Fruit fly (Drosophila melanogaster): ENCODE measurements around the gene ssp6.

ssp6 gene

DNA sequence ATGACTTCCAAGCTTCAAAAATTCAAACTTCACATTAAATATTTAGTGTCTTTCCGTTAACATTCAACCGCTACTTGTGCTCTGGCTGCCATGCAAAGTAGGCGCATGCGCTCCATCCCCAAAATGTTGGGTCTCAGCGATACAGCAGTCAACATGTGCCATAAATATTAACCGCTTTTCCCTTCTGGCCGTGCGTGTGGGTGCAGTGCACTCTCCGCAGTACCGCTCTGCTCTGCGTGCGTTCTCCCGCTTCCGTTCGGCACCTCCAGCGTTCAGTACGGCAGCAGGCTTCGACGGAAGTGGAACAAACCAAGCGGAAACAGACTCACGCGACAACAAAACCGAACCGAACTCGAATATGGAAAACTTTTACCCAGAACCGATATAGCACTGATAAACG is at the start of gene ssp6:
TSS of gene ssp6 (plus strand) at position 294 of the 400 bp plus-strand sequence.
- TF ChIP-seq CG11617 (GFP tag; optimal IDR thresholded peaks at IDR 0.05): no peak
- TF ChIP-seq CG12768 (GFP tag; optimal IDR thresholded peaks at IDR 0.05): no peak
- no peak for TF ChIP-seq Hr96 (GFP tag; optimal IDR thresholded peaks at IDR 0.05)
- no peak for TF ChIP-seq CG33017 (tag; optimal IDR thresholded peaks at IDR 0.05)
- no peak for TF ChIP-seq CG14711 (tag; optimal IDR thresholded peaks at IDR 0.05)
- TF ChIP-seq cic (GFP tag; optimal IDR thresholded peaks at IDR 0.05): no peak
- TF ChIP-seq kay (GFP tag; ENCODE audit: borderline replicate concordance): no peak
- no peak for TF ChIP-seq cnc (optimal IDR thresholded peaks at IDR 0.05)
- TF ChIP-seq ovo (GFP tag; optimal IDR thresholded peaks at IDR 0.05): no peak
- no peak for TF ChIP-seq Crg-1 (GFP tag; optimal IDR thresholded peaks at IDR 0.05)
- no peak for TF ChIP-seq CG5204 (GFP tag; optimal IDR thresholded peaks at IDR 0.05)
- no peak for TF ChIP-seq bab1 (GFP tag; optimal IDR thresholded peaks at IDR 0.05)
- no peak for TF ChIP-seq Clk (GFP tag; optimal IDR thresholded peaks at IDR 0.05)
- no peak for TF ChIP-seq toe (GFP tag; optimal IDR thresholded peaks at IDR 0.05)
- no peak for TF ChIP-seq CG1620 (GFP tag; optimal IDR thresholded peaks at IDR 0.05)
- TF ChIP-seq pad (GFP tag; optimal IDR thresholded peaks at IDR 0.05): no peak
- no peak for TF ChIP-seq CG7101 (tag; optimal IDR thresholded peaks at IDR 0.05)

DNA sequence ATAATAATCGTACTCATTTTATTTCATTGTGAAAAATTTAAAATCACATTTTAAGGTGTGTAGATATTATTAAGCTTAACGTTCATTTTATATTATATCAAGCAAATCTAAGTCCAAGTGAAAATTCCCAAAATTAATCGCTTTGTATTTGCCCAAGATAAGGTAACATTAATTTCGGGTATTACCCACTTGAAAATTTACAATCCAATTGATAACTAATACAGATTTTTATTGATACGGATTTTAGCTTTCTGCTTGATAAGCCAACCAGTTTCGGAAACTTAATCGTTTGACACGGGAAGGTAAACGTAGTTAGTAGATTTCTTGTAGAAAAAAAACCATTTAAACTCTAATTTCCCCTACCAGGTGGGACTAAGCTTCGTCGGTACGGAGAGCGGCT is 43.5 kb upstream of the ssp6 start:
- TF ChIP-seq cnc (optimal IDR thresholded peaks at IDR 0.05) (no peak), CG1620 (GFP tag; optimal IDR thresholded peaks at IDR 0.05) (no peak), kay (GFP tag; ENCODE audit: borderline replicate concordance) (peak; percentile 25)

DNA sequence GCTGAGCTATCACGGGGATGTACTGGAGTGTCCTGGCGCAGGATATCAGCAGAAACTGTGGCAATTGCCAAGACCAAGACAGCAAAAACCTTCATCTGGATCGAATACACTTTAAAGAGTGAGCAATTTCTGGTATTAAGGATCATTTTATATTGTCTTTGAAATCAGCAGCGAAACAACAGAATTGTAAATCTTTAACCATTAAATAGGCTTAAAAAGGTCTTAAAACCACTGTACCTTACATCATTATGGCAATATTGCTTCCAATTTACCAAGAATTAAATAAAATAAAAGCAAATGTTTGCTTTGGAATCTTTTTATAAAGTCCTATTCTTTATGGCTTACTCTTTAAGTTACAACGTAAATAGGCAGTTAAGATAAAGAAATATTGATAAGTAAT is 42.0 kb upstream of the ssp6 start, which contains the start of gene CG10477:
TSS of gene CG10477 (minus strand) at position 101 of the 400 bp plus-strand sequence.
- no peak for TF ChIP-seq CG33017 (tag; optimal IDR thresholded peaks at IDR 0.05)

DNA sequence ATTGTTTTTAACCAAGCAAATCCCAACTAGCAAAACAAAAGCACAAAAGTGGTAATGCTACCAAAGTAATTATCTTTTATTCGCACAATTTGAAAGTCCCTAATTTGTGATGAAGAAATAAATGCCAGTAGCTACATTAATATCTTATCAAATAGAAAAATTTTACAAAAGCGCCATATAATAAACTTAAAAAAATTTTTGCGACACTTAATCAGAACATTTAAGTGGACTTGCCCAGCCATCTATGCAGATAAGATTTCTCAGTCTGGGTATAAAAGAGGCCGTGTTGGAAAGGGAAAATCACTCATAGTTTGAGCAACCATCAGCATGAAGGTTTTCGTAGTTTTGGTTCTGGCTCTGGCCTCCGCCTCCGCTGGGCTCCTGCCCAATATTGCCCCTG is 41.6 kb upstream of the ssp6 start, which contains the start of gene yip7:
TSS of gene yip7 (plus strand) at position 301 of the 400 bp plus-strand sequence.
- TF ChIP-seq Hr96 (GFP tag; optimal IDR thresholded peaks at IDR 0.05) (no peak), CG11617 (GFP tag; optimal IDR thresholded peaks at IDR 0.05) (no peak), CG33017 (tag; optimal IDR thresholded peaks at IDR 0.05) (no peak), pad (GFP tag; optimal IDR thresholded peaks at IDR 0.05) (no peak), Clk (GFP tag; optimal IDR thresholded peaks at IDR 0.05) (no peak), CG1620 (GFP tag; optimal IDR thresholded peaks at IDR 0.05) (no peak), bab1 (GFP tag; optimal IDR thresholded peaks at IDR 0.05) (no peak), cic (GFP tag; optimal IDR thresholded peaks at IDR 0.05) (no peak), CG14711 (tag; optimal IDR thresholded peaks at IDR 0.05) (no peak), CG7045 (GFP tag; optimal IDR thresholded peaks at IDR 0.05) (no peak), ovo (GFP tag; optimal IDR thresholded peaks at IDR 0.05) (no peak), Mnt (GFP tag; optimal IDR thresholded peaks at IDR 0.05) (no peak), Crg-1 (GFP tag; optimal IDR thresholded peaks at IDR 0.05) (no peak), CG5204 (GFP tag; optimal IDR thresholded peaks at IDR 0.05) (no peak), kay (GFP tag; ENCODE audit: borderline replicate concordance) (no peak), CG7101 (tag; optimal IDR thresholded peaks at IDR 0.05) (no peak), tj (GFP tag; optimal IDR thresholded peaks at IDR 0.05) (no peak)

DNA sequence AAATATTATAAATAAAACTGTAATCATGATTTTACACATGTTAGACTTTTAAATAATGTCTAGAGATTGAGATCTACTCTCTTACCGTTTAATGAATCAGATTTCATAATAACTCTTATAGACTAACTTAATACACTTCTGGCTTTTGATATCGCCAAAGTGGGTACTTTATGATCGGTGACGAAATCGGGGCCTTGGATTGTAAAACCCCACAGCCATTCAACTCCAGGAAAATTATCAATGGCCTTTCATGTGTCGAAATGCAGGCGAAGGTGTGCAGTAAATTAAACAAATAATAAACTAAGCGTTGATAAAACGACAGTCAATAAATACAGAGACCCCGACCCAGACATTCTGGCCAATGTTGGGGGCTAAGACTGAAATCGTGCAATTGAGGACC is 40.4 kb upstream of the ssp6 start:
- no peak for TF ChIP-seq Clk (GFP tag; optimal IDR thresholded peaks at IDR 0.05)
- no peak for TF ChIP-seq toe (GFP tag; optimal IDR thresholded peaks at IDR 0.05)
- TF ChIP-seq tj (GFP tag; optimal IDR thresholded peaks at IDR 0.05): no peak
- no peak for TF ChIP-seq CG7101 (tag; optimal IDR thresholded peaks at IDR 0.05)
- peak; percentile 75 for TF ChIP-seq kay (GFP tag; ENCODE audit: borderline replicate concordance)
- no peak for TF ChIP-seq CG1620 (GFP tag; optimal IDR thresholded peaks at IDR 0.05)
- TF ChIP-seq CG33017 (tag; optimal IDR thresholded peaks at IDR 0.05): no peak
- no peak for TF ChIP-seq CG12768 (GFP tag; optimal IDR thresholded peaks at IDR 0.05)
- TF ChIP-seq Mnt (GFP tag; optimal IDR thresholded peaks at IDR 0.05): no peak
- no peak for TF ChIP-seq CG5204 (GFP tag; optimal IDR thresholded peaks at IDR 0.05)
- peak; percentile 26 for TF ChIP-seq cic (GFP tag; optimal IDR thresholded peaks at IDR 0.05)
- TF ChIP-seq pad (GFP tag; optimal IDR thresholded peaks at IDR 0.05): no peak
- no peak for TF ChIP-seq Crg-1 (GFP tag; optimal IDR thresholded peaks at IDR 0.05)
- TF ChIP-seq Hr96 (GFP tag; optimal IDR thresholded peaks at IDR 0.05): peak; percentile 21
- TF ChIP-seq cnc (optimal IDR thresholded peaks at IDR 0.05): no peak
- TF ChIP-seq ovo (GFP tag; optimal IDR thresholded peaks at IDR 0.05): no peak
- TF ChIP-seq CG11617 (GFP tag; optimal IDR thresholded peaks at IDR 0.05): no peak
- TF ChIP-seq CG14711 (tag; optimal IDR thresholded peaks at IDR 0.05): no peak
- no peak for TF ChIP-seq bab1 (GFP tag; optimal IDR thresholded peaks at IDR 0.05)
- no peak for TF ChIP-seq CG7045 (GFP tag; optimal IDR thresholded peaks at IDR 0.05)

DNA sequence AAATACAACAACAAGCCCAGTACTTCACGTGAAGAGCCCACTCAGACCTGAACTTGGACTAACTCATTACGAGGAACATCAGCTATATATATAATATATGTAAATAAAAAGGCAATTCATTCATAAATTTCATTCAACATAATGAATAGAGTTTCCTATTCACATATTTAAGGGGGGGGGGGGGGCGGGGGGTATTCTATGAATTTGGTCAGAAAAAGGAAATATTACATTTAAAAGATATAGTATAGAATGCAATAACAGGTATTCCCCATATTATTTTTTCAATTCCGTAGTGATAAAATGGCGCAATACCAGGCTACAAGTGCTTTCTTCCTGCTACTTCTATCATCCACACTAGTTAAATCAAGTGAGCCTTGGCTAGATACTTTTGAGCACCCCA is 39.7 kb upstream of the ssp6 start, which contains the start of gene CG6462:
TSS of gene CG6462 (plus strand) at position 301 of the 400 bp plus-strand sequence.
- TF ChIP-seq CG5204 (GFP tag; optimal IDR thresholded peaks at IDR 0.05) (no peak), CG7045 (GFP tag; optimal IDR thresholded peaks at IDR 0.05) (no peak), Hr96 (GFP tag; optimal IDR thresholded peaks at IDR 0.05) (no peak), cnc (optimal IDR thresholded peaks at IDR 0.05) (no peak), pad (GFP tag; optimal IDR thresholded peaks at IDR 0.05) (no peak), Clk (GFP tag; optimal IDR thresholded peaks at IDR 0.05) (no peak)

DNA sequence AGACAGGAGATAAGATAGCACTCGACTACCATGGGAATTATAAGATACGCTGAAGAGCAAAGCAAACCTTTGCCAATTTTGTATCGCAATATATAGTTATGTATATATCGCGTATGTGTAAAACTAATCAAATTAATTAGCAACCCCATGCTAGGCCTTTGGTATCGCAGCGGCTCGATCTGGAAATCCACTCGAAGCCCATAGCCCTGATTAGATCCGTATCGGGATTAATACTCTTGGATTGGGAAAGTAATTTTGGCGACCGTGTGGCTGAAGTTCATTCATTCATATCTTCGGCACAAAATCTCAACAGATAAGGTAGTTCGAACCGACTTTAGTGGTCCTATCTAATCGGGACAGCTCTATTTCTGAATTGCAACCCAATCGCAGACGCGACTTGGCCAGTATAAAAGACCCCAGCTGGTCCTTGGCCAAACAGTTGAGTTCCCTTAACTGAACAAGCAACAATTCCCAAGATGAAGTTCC is 37.8 kb upstream of the ssp6 start, which contains the start of gene Jon65Aiv:
TSS of gene Jon65Aiv (plus strand) at position 436 of the 486 bp plus-strand sequence.
- no peak for TF ChIP-seq CG33017 (tag; optimal IDR thresholded peaks at IDR 0.05)
- TF ChIP-seq Mnt (GFP tag; optimal IDR thresholded peaks at IDR 0.05): no peak
- no peak for TF ChIP-seq CG14711 (tag; optimal IDR thresholded peaks at IDR 0.05)
- no peak for TF ChIP-seq cnc (optimal IDR thresholded peaks at IDR 0.05)
- peak; percentile 15 for TF ChIP-seq cic (GFP tag; optimal IDR thresholded peaks at IDR 0.05)
- TF ChIP-seq tj (GFP tag; optimal IDR thresholded peaks at IDR 0.05): no peak
